Fruit fly (Drosophila melanogaster): ENCODE results near the gene Mnat9.
A peak's percentile ranks its signal among the peaks of the same experiment; 100 is the strongest.

Mnat9 gene

dm6 chr3R:31610639-31611594 lies 5.0 kb downstream of the Mnat9 start, which contains the start of gene Med:
Med (plus strand) TSS chr3R:31611046.
- TF ChIP-seq pfk (GFP tag; optimal IDR thresholded peaks at IDR 0.05): no peak
- TF ChIP-seq ac (GFP tag; optimal IDR thresholded peaks at IDR 0.05): no peak
- no peak for TF ChIP-seq CG8765 (GFP tag; IDR thresholded peaks at IDR 0.05)
- TF ChIP-seq stc (GFP tag; IDR thresholded peaks at IDR 0.05): no peak
- TF ChIP-seq bab2 (GFP tag; optimal IDR thresholded peaks at IDR 0.05): no peak
- TF ChIP-seq CG10274 (GFP tag; optimal IDR thresholded peaks at IDR 0.05): no peak
- no peak for TF ChIP-seq CG12744 (GFP tag; optimal IDR thresholded peaks at IDR 0.05)
- peak; percentile 40 for TF ChIP-seq Myb (GFP tag; optimal IDR thresholded peaks at IDR 0.05)
- TF ChIP-seq CG10565 (GFP tag; optimal IDR thresholded peaks at IDR 0.05): no peak
- TF ChIP-seq her (GFP tag; optimal IDR thresholded peaks at IDR 0.05): no peak
- no peak for TF ChIP-seq CG4854 (GFP tag; optimal IDR thresholded peaks at IDR 0.05)
- TF ChIP-seq CG3407 (GFP tag; optimal IDR thresholded peaks at IDR 0.05): no peak
- TF ChIP-seq da (GFP tag; optimal IDR thresholded peaks at IDR 0.05): no peak
- TF ChIP-seq C15 (GFP tag; IDR thresholded peaks at IDR 0.05): no peak
- TF ChIP-seq CG17361 (GFP tag; IDR thresholded peaks at IDR 0.05): no peak
- TF ChIP-seq Mes4 (GFP tag; optimal IDR thresholded peaks at IDR 0.05): no peak
- TF ChIP-seq sens (GFP tag): peak; percentile 85
- no peak for TF ChIP-seq nerfin-1 (tag; optimal IDR thresholded peaks at IDR 0.05)
- no peak for TF ChIP-seq HmgD (GFP tag; optimal IDR thresholded peaks at IDR 0.05)
- TF ChIP-seq HLH54F (GFP tag; optimal IDR thresholded peaks at IDR 0.05): no peak
- TF ChIP-seq Dip2 (GFP tag; IDR thresholded peaks at IDR 0.05): no peak
- no peak for TF ChIP-seq ERR (GFP tag; optimal IDR thresholded peaks at IDR 0.05)
- TF ChIP-seq disco-r (GFP tag; optimal IDR thresholded peaks at IDR 0.05): no peak
- TF ChIP-seq dati (GFP tag; IDR thresholded peaks at IDR 0.05): no peak
- no peak for TF ChIP-seq Rfx (GFP tag; IDR thresholded peaks at IDR 0.05)
- TF ChIP-seq maf-S (GFP tag; optimal IDR thresholded peaks at IDR 0.05): no peak
- no peak for TF ChIP-seq yki (optimal IDR thresholded peaks at IDR 0.05)
- no peak for TF ChIP-seq CG15073 (GFP tag; optimal IDR thresholded peaks at IDR 0.05)
- TF ChIP-seq E2f1 (GFP tag; IDR thresholded peaks at IDR 0.05): no peak
- no peak for TF ChIP-seq Adf1 (GFP tag; IDR thresholded peaks at IDR 0.05)
- peak; percentile 43 for TF ChIP-seq kah (GFP tag; optimal IDR thresholded peaks at IDR 0.05)
- no peak for TF ChIP-seq CG14050 (GFP tag; IDR thresholded peaks at IDR 0.05)
- no peak for TF ChIP-seq hkb (optimal IDR thresholded peaks at IDR 0.05)
- TF ChIP-seq hkb (GFP tag; IDR thresholded peaks at IDR 0.05): no peak
- no peak for TF ChIP-seq NfI (GFP tag; optimal IDR thresholded peaks at IDR 0.05)
- peak; percentile 58 for TF ChIP-seq sqz (GFP tag; optimal IDR thresholded peaks at IDR 0.05)
- TF ChIP-seq CG6689 (GFP tag; IDR thresholded peaks at IDR 0.05): no peak
- TF ChIP-seq nerfin-2 (GFP tag; IDR thresholded peaks at IDR 0.05; ENCODE audit: partially characterized antibody): no peak
- TF ChIP-seq CG15696 (tag; optimal IDR thresholded peaks at IDR 0.05): no peak
- TF ChIP-seq pros (GFP tag; optimal IDR thresholded peaks at IDR 0.05): peak; percentile 50
- TF ChIP-seq emc (GFP tag; optimal IDR thresholded peaks at IDR 0.05): no peak
- no peak for TF ChIP-seq CG10321 (GFP tag; IDR thresholded peaks at IDR 0.05)
- no peak for TF ChIP-seq CG34422 (GFP tag; IDR thresholded peaks at IDR 0.05)
- TF ChIP-seq hth (optimal IDR thresholded peaks at IDR 0.05): no peak
- no peak for TF ChIP-seq ATbp (GFP tag; optimal IDR thresholded peaks at IDR 0.05)
- no peak for TF ChIP-seq Hand (GFP tag; optimal IDR thresholded peaks at IDR 0.05)
- TF ChIP-seq CG10979 (tag; optimal IDR thresholded peaks at IDR 0.05): no peak
- TF ChIP-seq B-H2 (GFP tag; optimal IDR thresholded peaks at IDR 0.05): no peak
- no peak for TF ChIP-seq CG32767 (GFP tag; IDR thresholded peaks at IDR 0.05)
- no peak for TF ChIP-seq sim (GFP tag; IDR thresholded peaks at IDR 0.05)
- TF ChIP-seq Side (GFP tag; optimal IDR thresholded peaks at IDR 0.05): no peak
- no peak for TF ChIP-seq ash1 (GFP tag; optimal IDR thresholded peaks at IDR 0.05)

Measured in whole organism, embryonic.